Worm (Caenorhabditis elegans): ENCODE data around the gene rpl-18.

DNA sequence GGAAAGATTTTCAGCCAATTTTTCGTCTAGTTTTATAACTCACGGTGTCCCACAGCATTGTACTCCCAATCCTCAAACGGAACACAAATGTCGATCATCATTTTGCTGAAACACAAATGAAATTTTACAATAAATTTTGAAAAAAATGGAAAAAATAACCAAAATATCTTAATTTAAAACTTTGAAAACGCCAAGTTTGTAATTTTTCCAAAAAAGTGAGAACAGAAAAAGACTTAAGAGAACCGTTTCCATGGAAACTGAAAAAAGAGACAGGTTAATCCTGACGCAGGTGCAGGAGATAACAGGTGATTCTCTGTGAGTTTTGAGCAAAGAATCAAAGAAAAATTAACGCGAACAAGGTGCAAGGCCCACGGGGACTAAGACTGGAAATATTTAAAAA is 43.2 kb downstream of the rpl-18 start, which contains the start of gene Y45F10D.15:
- TF ChIP-seq him-1 (tag; optimal IDR thresholded peaks at IDR 0.05), result no peak
- TF ChIP-seq W03F9.2 (tag; optimal IDR thresholded peaks at IDR 0.05), result no peak

Data from whole organism, L4/young adult.